Worm (Caenorhabditis elegans) whole organism, L3 larva: ENCODE results near the gene pdi-2.

Experiments used
- egl-27 ChIP-seq: sonication (generic microtip); optimal IDR thresholded peaks from 4 replicates; lab custom pipeline; 2017; ENCODE audit warnings: missing biosample characterization, missing genetic modification reagents, missing genetic modification characterization
- elt-3 ChIP-seq, 3 experiments: fragments of 150-350 bp in 1 of 3; sonication (generic microtip) in 2 of 3; optimal IDR thresholded peaks; 2 replicates in 2 of 3; 4 replicates in 1 of 3; lab custom pipeline; 2014 to 2017; ENCODE audit warnings: missing biosample characterization in 3 of 3, missing genetic modification characterization in 3 of 3
- fkh-2 ChIP-seq: fragments of 150-350 bp; optimal IDR thresholded peaks from 2 replicates; lab custom pipeline; 2014; ENCODE audit warnings: missing biosample characterization, missing genetic modification reagents, missing genetic modification characterization
- lsy-12 ChIP-seq: sonication (generic microtip); optimal IDR thresholded peaks from 2 replicates; lab custom pipeline; 2016; ENCODE audit warnings: mild to moderate bottlenecking, missing genetic modification characterization, missing compliant biosample characterization
- mdl-1 ChIP-seq: fragments of 150-350 bp; optimal IDR thresholded peaks from 2 replicates; lab custom pipeline; 2014; ENCODE audit warnings: missing biosample characterization, missing genetic modification characterization
- nhr-237 ChIP-seq: fragments of 150-350 bp; optimal IDR thresholded peaks from 2 replicates; lab custom pipeline; 2014; ENCODE audit warnings: missing biosample characterization, missing genetic modification characterization
- nhr-28 ChIP-seq: fragments of 150-350 bp; optimal IDR thresholded peaks from 2 replicates; lab custom pipeline; 2014; ENCODE audit warnings: missing biosample characterization, missing genetic modification characterization
- pha-4 ChIP-seq: fragments of 150-350 bp; optimal IDR thresholded peaks from 2 replicates; lab custom pipeline; 2014; ENCODE audit warnings: missing biosample characterization, missing genetic modification reagents, missing genetic modification characterization
- pqm-1 ChIP-seq: fragments of 150-350 bp; optimal IDR thresholded peaks from 2 replicates; lab custom pipeline; 2017; ENCODE audit warnings: missing biosample characterization, missing genetic modification characterization, inconsistent platforms
- unc-39 ChIP-seq: sonication (generic microtip); optimal IDR thresholded peaks from 4 replicates; lab custom pipeline; 2017; ENCODE audit warnings: missing biosample characterization, missing genetic modification characterization

- TF ChIP-seq nhr-237 (tag; lab: Kevin White, UChicago) (no peak), unc-39 (tag; lab: Kevin White, UChicago) (no peak), lsy-12 (no peak), egl-27 (no peak), pqm-1 (tag; lab: Kevin White, UChicago) (peak; percentile 86), nhr-28 (tag; lab: Kevin White, UChicago) (no peak), fkh-2 (tag; lab: Kevin White, UChicago) (no peak), elt-3 (tag; optimal IDR thresholded peaks at IDR 0.05; lab: Kevin White, UChicago) (no peak), mdl-1 (tag; lab: Kevin White, UChicago) (no peak), pha-4 (tag; lab: Kevin White, UChicago) (peak; percentile 16)
Observed at ce11 chrX:4478503-4478902, 45.5 kb upstream of the pdi-2 start.
